Fruit fly (Drosophila melanogaster) whole organism: ENCODE results near the gene CG11598.

Source experiments
- CG8478 ChIP-seq: fragments of >200 bp; optimal IDR thresholded peaks from 2 replicates; lab custom pipeline; 2018; ENCODE audit warnings: inconsistent platforms
- pan ChIP-seq: fragments of >200 bp; optimal IDR thresholded peaks from 2 replicates; lab custom pipeline; 2017

DNA sequence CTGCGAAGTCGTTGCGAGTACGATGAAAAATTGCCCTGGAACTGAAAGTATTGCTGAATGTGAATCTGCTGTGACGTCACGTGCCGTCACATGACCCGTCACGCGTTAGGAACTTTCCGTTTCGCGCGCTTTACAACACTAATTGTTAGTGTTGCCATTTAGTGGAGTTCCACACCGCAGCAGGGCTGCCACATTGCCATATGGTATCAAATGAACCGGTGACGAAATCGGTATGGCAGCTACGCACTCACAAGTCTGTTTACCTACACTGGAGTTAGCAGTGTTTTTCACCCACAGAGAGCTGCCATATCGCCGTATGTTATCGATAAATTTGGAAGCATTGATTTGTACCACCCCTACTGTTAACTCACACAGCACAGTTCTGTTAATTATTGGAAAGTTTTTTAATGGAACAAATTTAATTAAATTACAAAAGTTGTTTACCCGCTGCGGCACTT, 7.0 kb upstream of the CG11598 start, which contains the start of the genes Vha55 and Snx3:
- TF ChIP-seq CG8478 (lab: Kevin White, UChicago) (no peak), pan (lab: Kevin White, UChicago) (no peak)
